Fruit fly (Drosophila melanogaster) whole organism, embryonic: Measurements from ENCODE around the gene Ac78C.

Experiments used
- Abd-B ChIP-seq: fragments of 200-800 bp; sonication (Bioruptor generic); optimal IDR thresholded peaks from 2 replicates; lab custom pipeline; 2018; ENCODE audit warnings: missing biosample characterization, mild to moderate bottlenecking, missing genetic modification characterization, moderate library complexity
- Bdp1 ChIP-seq: fragments of 200-800 bp; sonication (Bioruptor generic); optimal IDR thresholded peaks from 3 replicates; lab custom pipeline; 2016; ENCODE audit warnings: missing biosample characterization, missing genetic modification characterization
- CG10274 ChIP-seq: fragments of 200-800 bp; sonication (Bioruptor generic); optimal IDR thresholded peaks from 3 replicates; lab custom pipeline; 2017; ENCODE audit warnings: missing biosample characterization, mild to moderate bottlenecking, missing genetic modification characterization
- CG15073 ChIP-seq: fragments of 200-800 bp; sonication (Bioruptor generic); optimal IDR thresholded peaks from 2 replicates; lab custom pipeline; 2016; ENCODE audit warnings: missing biosample characterization, missing genetic modification characterization
- CG17802 ChIP-seq: fragments of 200-800 bp; sonication (Bioruptor generic); optimal IDR thresholded peaks from 2 replicates; lab custom pipeline; 2018; ENCODE audit warnings: missing biosample characterization, mild to moderate bottlenecking, missing genetic modification characterization, moderate library complexity
- CG18619 ChIP-seq: fragments of 200-800 bp; sonication (Bioruptor generic); optimal IDR thresholded peaks from 3 replicates; lab custom pipeline; 2017; ENCODE audit warnings: missing biosample characterization, mild to moderate bottlenecking, missing genetic modification characterization
- CG18764 ChIP-seq: fragments of 200-800 bp; sonication (Bioruptor generic); optimal IDR thresholded peaks from 3 replicates; lab custom pipeline; 2016; ENCODE audit warnings: missing biosample characterization, missing genetic modification characterization
- CG2202 ChIP-seq: fragments of 200-800 bp; sonication (Bioruptor generic); optimal IDR thresholded peaks from 2 replicates; lab custom pipeline; 2018; ENCODE audit warnings: missing biosample characterization, mild to moderate bottlenecking, missing genetic modification characterization
- CG2712 ChIP-seq: fragments of 200-800 bp; optimal IDR thresholded peaks from 3 replicates; lab custom pipeline; 2019; ENCODE audit warnings: missing biosample characterization, mild to moderate bottlenecking, missing genetic modification characterization, moderate library complexity
- CG31224 ChIP-seq: fragments of 200-800 bp; sonication (Bioruptor generic); IDR thresholded peaks from 2 replicates; pipeline ENCODE4 v1.3.6; 2022; ENCODE audit warnings: missing biosample characterization, missing genetic modification characterization
- CG3407 ChIP-seq: fragments of 200-800 bp; sonication (Bioruptor generic); optimal IDR thresholded peaks from 2 replicates; lab custom pipeline; 2018; ENCODE audit warnings: missing biosample characterization, mild to moderate bottlenecking, missing genetic modification characterization
- CG34224 ChIP-seq: fragments of 200-800 bp; sonication (Bioruptor generic); IDR thresholded peaks from 3 replicates; pipeline ENCODE4 v1.3.6; 2022; ENCODE audit warnings: missing biosample characterization, missing genetic modification characterization; ENCODE audit not compliant: partially characterized antibody
- CG42726 ChIP-seq: fragments of 200-800 bp; sonication (Bioruptor generic); IDR thresholded peaks from 2 replicates; pipeline ENCODE4 v1.3.6; 2022; ENCODE audit warnings: missing biosample characterization, missing genetic modification characterization; ENCODE audit not compliant: partially characterized antibody
- CG8359 ChIP-seq: fragments of 200-800 bp; sonication (Bioruptor generic); optimal IDR thresholded peaks from 2 replicates; lab custom pipeline; 2017; ENCODE audit warnings: missing biosample characterization, mild to moderate bottlenecking, missing genetic modification characterization, borderline replicate concordance
- CG8478 ChIP-seq: fragments of >200 bp; optimal IDR thresholded peaks from 2 replicates; lab custom pipeline; 2018
- D ChIP-seq, 2 experiments: fragments of 200-800 bp in 1 of 2; fragments of >200 bp in 1 of 2; sonication (Bioruptor generic) in 1 of 2; optimal IDR thresholded peaks; 2 replicates in 1 of 2; 3 replicates in 1 of 2; lab custom pipeline; 2017; ENCODE audit warnings: mild to moderate bottlenecking in 1 of 2, missing biosample characterization in 1 of 2, missing genetic modification characterization in 1 of 2, missing genetic modification reagents in 1 of 2
- D19A ChIP-seq: fragments of 200-800 bp; optimal IDR thresholded peaks from 3 replicates; lab custom pipeline; 2019; ENCODE audit warnings: missing biosample characterization, mild to moderate bottlenecking, missing genetic modification characterization, moderate library complexity
- Fer2 ChIP-seq: fragments of 200-800 bp; sonication (Bioruptor generic); optimal IDR thresholded peaks from 2 replicates; lab custom pipeline; 2018; ENCODE audit warnings: missing biosample characterization, mild to moderate bottlenecking, missing genetic modification characterization, moderate library complexity
- Hmx ChIP-seq: fragments of 200-800 bp; sonication (Bioruptor generic); optimal IDR thresholded peaks from 2 replicates; lab custom pipeline; 2016; ENCODE audit warnings: missing biosample characterization, missing genetic modification characterization
- MTF-1 ChIP-seq: fragments of 200-800 bp; sonication (Bioruptor generic); optimal IDR thresholded peaks from 2 replicates; lab custom pipeline; 2018; ENCODE audit warnings: missing biosample characterization, mild to moderate bottlenecking, missing genetic modification characterization, borderline replicate concordance
- Oaz ChIP-seq: fragments of 200-800 bp; sonication (Bioruptor generic); IDR thresholded peaks from 2 replicates; pipeline ENCODE4 v1.3.6; 2022; ENCODE audit warnings: missing biosample characterization, missing genetic modification characterization
- Scr ChIP-seq: fragments of 200-800 bp; sonication (Bioruptor generic); IDR thresholded peaks from 2 replicates; pipeline ENCODE4 v1.3.6; 2022; ENCODE audit warnings: missing biosample characterization, missing genetic modification characterization; ENCODE audit not compliant: partially characterized antibody
- Spps ChIP-seq: fragments of 200-800 bp; sonication (Bioruptor generic); optimal IDR thresholded peaks from 2 replicates; lab custom pipeline; 2018; ENCODE audit warnings: missing biosample characterization, mild to moderate bottlenecking, missing genetic modification characterization
- Usf ChIP-seq: fragments of 200-800 bp; sonication (Bioruptor generic); optimal IDR thresholded peaks from 2 replicates; lab custom pipeline; 2017; ENCODE audit warnings: missing genotype, missing biosample characterization, missing genetic modification characterization
- YL-1 ChIP-seq: fragments of 200-800 bp; sonication (Bioruptor generic); optimal IDR thresholded peaks from 3 replicates; lab custom pipeline; 2017; ENCODE audit warnings: missing biosample characterization, mild to moderate bottlenecking, missing genetic modification characterization
- abd-A ChIP-seq: fragments of 200-800 bp; sonication (Bioruptor generic); optimal IDR thresholded peaks from 3 replicates; lab custom pipeline; 2019; ENCODE audit warnings: missing biosample characterization, mild to moderate bottlenecking, missing genetic modification characterization, moderate library complexity
- ash1 ChIP-seq: fragments of 200-800 bp; sonication (Bioruptor generic); optimal IDR thresholded peaks from 2 replicates; lab custom pipeline; 2018; ENCODE audit warnings: missing biosample characterization, mild to moderate bottlenecking, missing genetic modification characterization
- btn ChIP-seq: fragments of 200-800 bp; sonication (Bioruptor generic); optimal IDR thresholded peaks from 2 replicates; lab custom pipeline; 2016; ENCODE audit warnings: missing biosample characterization, missing genetic modification characterization
- cad ChIP-seq: fragments of >200 bp; optimal IDR thresholded peaks from 2 replicates; lab custom pipeline; 2017; ENCODE audit warnings: missing biosample characterization, missing genetic modification characterization
- cato ChIP-seq: fragments of 200-800 bp; sonication (Bioruptor generic); optimal IDR thresholded peaks from 2 replicates; lab custom pipeline; 2016; ENCODE audit warnings: missing biosample characterization, missing genetic modification characterization, borderline replicate concordance
- chif ChIP-seq, 2 experiments: fragments of 200-800 bp; sonication (Bioruptor generic); optimal IDR thresholded peaks; 3 replicates each; lab custom pipeline; 2016; ENCODE audit warnings: missing biosample characterization in 2 of 2, missing genetic modification characterization in 2 of 2
- ci ChIP-seq: fragments of 200-800 bp; sonication (Bioruptor generic); IDR thresholded peaks from 3 replicates; pipeline ENCODE4 v1.3.6; 2022; ENCODE audit warnings: missing biosample characterization, missing genetic modification characterization
- crc ChIP-seq: fragments of 200-800 bp; sonication (Bioruptor generic); optimal IDR thresholded peaks from 2 replicates; lab custom pipeline; 2016; ENCODE audit warnings: missing biosample characterization, missing genetic modification characterization
- dati ChIP-seq: fragments of 200-800 bp; sonication (Bioruptor generic); IDR thresholded peaks from 2 replicates; pipeline ENCODE4 v1.3.6; 2022; ENCODE audit warnings: missing biosample characterization, missing genetic modification characterization
- dimm ChIP-seq: fragments of 200-800 bp; sonication (Bioruptor generic); IDR thresholded peaks from 2 replicates; pipeline ENCODE4 v1.3.6; 2022; ENCODE audit warnings: missing biosample characterization, missing genetic modification characterization
- en ChIP-seq: fragments of 200-800 bp; sonication (Bioruptor generic); optimal IDR thresholded peaks from 2 replicates; lab custom pipeline; 2016; ENCODE audit warnings: missing biosample characterization, missing genetic modification characterization
- ewg ChIP-seq: fragments of 200-800 bp; sonication (Bioruptor generic); optimal IDR thresholded peaks from 3 replicates; lab custom pipeline; 2017; ENCODE audit warnings: mild to moderate bottlenecking, missing biosample characterization, missing genetic modification reagents, missing genetic modification characterization
- gcm2 ChIP-seq: fragments of 200-800 bp; sonication (Bioruptor generic); optimal IDR thresholded peaks from 2 replicates; lab custom pipeline; 2016; ENCODE audit warnings: missing biosample characterization, missing genetic modification characterization
- jumu ChIP-seq: fragments of 200-800 bp; sonication (Bioruptor generic); optimal IDR thresholded peaks from 3 replicates; lab custom pipeline; 2016; ENCODE audit warnings: missing biosample characterization, missing genetic modification characterization
- otp ChIP-seq: fragments of 200-800 bp; sonication (Bioruptor generic); IDR thresholded peaks from 3 replicates; pipeline ENCODE4, ENCODE4 v1.3.6; 2022; ENCODE audit warnings: missing biosample characterization, missing genetic modification characterization
- pnt ChIP-seq: fragments of 200-800 bp; sonication (Bioruptor generic); optimal IDR thresholded peaks from 3 replicates; lab custom pipeline; 2016; ENCODE audit warnings: missing biosample characterization, missing genetic modification characterization
- prd ChIP-seq, 3 experiments: fragments of >200 bp in 2 of 3; fragments of 200-800 bp in 1 of 3; sonication (Bioruptor generic) in 1 of 3; optimal IDR thresholded peaks in 2 of 3; IDR thresholded peaks in 1 of 3; 2 replicates in 2 of 3; 3 replicates in 1 of 3; pipeline versions ENCODE4 v1.3.6 to Lab custom; 2017 to 2022; ENCODE audit warnings: missing biosample characterization in 1 of 3, missing genetic modification characterization in 1 of 3
- schlank ChIP-seq: fragments of 200-800 bp; sonication (Bioruptor generic); optimal IDR thresholded peaks from 2 replicates; lab custom pipeline; 2018; ENCODE audit warnings: missing biosample characterization, mild to moderate bottlenecking, missing genetic modification characterization
- sd ChIP-seq: fragments of 200-800 bp; sonication (Bioruptor generic); optimal IDR thresholded peaks from 3 replicates; lab custom pipeline; 2018; ENCODE audit warnings: missing biosample characterization, mild to moderate bottlenecking, missing genetic modification characterization, moderate library complexity
- sna ChIP-seq: fragments of 200-800 bp; sonication (Bioruptor generic); IDR thresholded peaks from 2 replicates; pipeline ENCODE4 v1.3.6; 2022; ENCODE audit warnings: missing biosample characterization, missing genetic modification characterization; ENCODE audit not compliant: partially characterized antibody
- sug ChIP-seq: fragments of 200-800 bp; optimal IDR thresholded peaks from 2 replicates; lab custom pipeline; 2019; ENCODE audit warnings: missing biosample characterization, mild to moderate bottlenecking, missing genetic modification characterization, moderate library complexity
- trem ChIP-seq: fragments of 200-800 bp; optimal IDR thresholded peaks from 3 replicates; lab custom pipeline; 2019; ENCODE audit warnings: missing biosample characterization, mild to moderate bottlenecking, missing genetic modification characterization, moderate library complexity
- wdn ChIP-seq: fragments of 200-800 bp; sonication (Bioruptor generic); IDR thresholded peaks from 2 replicates; pipeline ENCODE4 v1.3.6; 2022; ENCODE audit warnings: missing biosample characterization, missing genetic modification characterization
- wek ChIP-seq: fragments of 200-800 bp; sonication (Bioruptor generic); optimal IDR thresholded peaks from 3 replicates; lab custom pipeline; 2018; ENCODE audit warnings: missing biosample characterization, mild to moderate bottlenecking, missing genetic modification characterization, moderate library complexity
- wor ChIP-seq: fragments of 200-800 bp; sonication (Bioruptor generic); IDR thresholded peaks from 2 replicates; pipeline ENCODE4 v1.3.6; 2022; ENCODE audit warnings: missing biosample characterization, missing genetic modification characterization

Gene Ac78C

DNA sequence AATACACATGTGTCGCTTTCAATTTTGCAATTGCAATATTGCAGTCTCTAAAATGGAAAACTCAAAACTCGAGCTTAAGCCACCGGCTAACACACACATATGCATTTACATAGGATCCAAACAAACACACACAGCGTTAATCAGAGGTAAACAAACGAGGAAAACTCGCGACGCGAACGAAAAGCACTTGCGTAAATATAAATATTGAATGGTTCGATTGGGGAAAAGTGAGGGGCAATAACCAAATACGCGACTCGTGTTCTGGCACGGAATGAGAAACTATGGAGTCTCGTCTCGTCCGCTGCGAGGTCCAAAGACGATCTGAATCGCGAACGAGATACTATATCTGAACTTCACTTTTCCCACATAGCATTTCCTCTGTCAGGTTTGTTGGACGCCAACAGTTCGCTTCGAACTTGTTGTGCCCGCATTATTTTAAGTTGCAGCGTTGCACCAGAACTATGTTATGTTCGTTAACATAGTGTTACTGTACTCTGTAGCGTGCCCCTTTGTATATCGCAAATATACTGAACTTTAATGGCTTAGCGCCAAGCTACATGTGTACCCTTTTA, 40.8 kb downstream of the Ac78C start, which contains the start of gene ko (continued):
- peak; percentile 17 for TF ChIP-seq pnt (GFP tag; lab: Kevin White, UChicago)
- no peak for TF ChIP-seq chif (GFP tag; optimal IDR thresholded peaks at IDR 0.05; lab: Kevin White, UChicago)
- no peak for TF ChIP-seq D (optimal IDR thresholded peaks at IDR 0.05; lab: Kevin White, UChicago)
- peak; percentile 58 for TF ChIP-seq D (GFP tag; optimal IDR thresholded peaks at IDR 0.05; lab: Kevin White, UChicago)
- TF ChIP-seq Oaz (GFP tag; lab: Robert Waterston, UW): no peak
- no peak for TF ChIP-seq wdn (GFP tag; lab: Robert Waterston, UW)
- no peak for TF ChIP-seq CG34224 (GFP tag; lab: Robert Waterston, UW)
- peak; percentile 74 for TF ChIP-seq MTF-1 (GFP tag; lab: Kevin White, UChicago)
- TF ChIP-seq jumu (GFP tag; lab: Kevin White, UChicago): peak; percentile 13
- no peak for TF ChIP-seq dati (GFP tag; lab: Robert Waterston, UW)
- no peak for TF ChIP-seq CG17802 (tag; lab: Kevin White, UChicago)
- TF ChIP-seq CG18619: peak; percentile 17
- TF ChIP-seq CG8359 (GFP tag; lab: Kevin White, UChicago): no peak
- TF ChIP-seq btn (GFP tag; lab: Kevin White, UChicago): peak; percentile 63
- no peak for TF ChIP-seq sd (tag; lab: Kevin White, UChicago)
- TF ChIP-seq Scr: no peak
- TF ChIP-seq D19A (tag; lab: Kevin White, UChicago): no peak
- no peak for TF ChIP-seq CG8478 (lab: Kevin White, UChicago)
- TF ChIP-seq ash1: no peak
- TF ChIP-seq Abd-B (GFP tag; lab: Kevin White, UChicago): no peak
- TF ChIP-seq CG2202 (tag; lab: Kevin White, UChicago): peak; percentile 69
- no peak for TF ChIP-seq wor
- peak; percentile 27 for TF ChIP-seq ewg (GFP tag; lab: Kevin White, UChicago)
- no peak for TF ChIP-seq Bdp1 (GFP tag; lab: Kevin White, UChicago)
- peak; percentile 49 for TF ChIP-seq CG3407 (GFP tag; lab: Kevin White, UChicago)
- no peak for TF ChIP-seq prd (optimal IDR thresholded peaks at IDR 0.05; lab: Kevin White, UChicago)
- no peak for TF ChIP-seq prd (GFP tag; IDR thresholded peaks at IDR 0.05; lab: Robert Waterston, UW)
- TF ChIP-seq sna: no peak
- TF ChIP-seq gcm2 (GFP tag; lab: Kevin White, UChicago): no peak
- no peak for TF ChIP-seq trem (tag; lab: Kevin White, UChicago)
- no peak for TF ChIP-seq abd-A (tag; lab: Kevin White, UChicago)
- no peak for TF ChIP-seq cad (GFP tag; lab: Kevin White, UChicago)
- TF ChIP-seq dimm (GFP tag; lab: Robert Waterston, UW): no peak
- no peak for TF ChIP-seq Hmx
- TF ChIP-seq Spps (tag; lab: Kevin White, UChicago): peak; percentile 25
- TF ChIP-seq CG18764: no peak
- no peak for TF ChIP-seq cato
- no peak for TF ChIP-seq sug
- TF ChIP-seq ci (GFP tag; lab: Robert Waterston, UW): peak; percentile 87
- no peak for TF ChIP-seq crc (GFP tag; lab: Kevin White, UChicago)
- TF ChIP-seq wek (GFP tag; lab: Kevin White, UChicago): peak; percentile 83
- TF ChIP-seq CG10274 (GFP tag; lab: Kevin White, UChicago): no peak
- peak; percentile 37 for TF ChIP-seq CG2712 (tag; lab: Kevin White, UChicago)
- TF ChIP-seq CG42726 (GFP tag; lab: Robert Waterston, UW): no peak
- no peak for TF ChIP-seq otp (GFP tag; lab: Robert Waterston, UW)
- TF ChIP-seq en (GFP tag; lab: Kevin White, UChicago): peak; percentile 24
- TF ChIP-seq YL-1 (GFP tag; lab: Kevin White, UChicago): no peak
- TF ChIP-seq schlank: no peak
- TF ChIP-seq Fer2 (tag; lab: Kevin White, UChicago): no peak
- TF ChIP-seq CG31224: no peak
- TF ChIP-seq Usf: no peak
- TF ChIP-seq CG15073 (GFP tag; lab: Kevin White, UChicago): no peak
